Worm (Caenorhabditis elegans): ENCODE data around the gene Y54G2A.44.
A peak's percentile ranks its signal among the peaks of the same experiment; 100 is the strongest.
"Not testable (repeated sequence)": the region's sequence is repeated elsewhere in the genome, so short reads cannot be mapped to it uniquely, and the experiment has no call there.

Y54G2A.44 gene

ce11 chrIV:2775992-2776630, 25.5 kb upstream of the Y54G2A.44 start (continued):
- no peak for TF ChIP-seq snpc-1.1 (tag; optimal IDR thresholded peaks at IDR 0.05; ENCODE audit: insufficient read depth)
- no peak for TF ChIP-seq ceh-58 (GFP tag; IDR thresholded peaks at IDR 0.05)
- no peak for TF ChIP-seq ztf-25 (GFP tag; IDR thresholded peaks at IDR 0.05)

DNA sequence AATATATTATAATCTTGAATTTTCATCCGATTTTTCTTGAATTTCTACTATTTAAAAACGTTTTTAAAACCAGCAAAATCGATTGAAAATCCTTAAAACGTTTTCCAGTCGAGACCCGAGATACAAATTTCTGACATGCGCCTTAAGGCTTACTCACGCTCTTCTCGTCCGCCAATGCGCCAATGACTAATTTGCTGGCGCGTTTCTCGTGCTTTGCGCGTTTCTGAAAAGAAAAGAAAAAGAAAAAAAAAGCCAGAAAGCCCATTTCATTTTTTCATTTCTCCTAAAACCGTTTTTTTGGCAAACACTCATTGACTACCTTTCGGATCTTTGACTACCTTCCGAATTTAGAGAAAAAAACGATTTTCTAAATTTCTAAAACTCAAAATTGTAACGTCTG, 24.9 kb upstream of the Y54G2A.44 start:
- TF ChIP-seq hsf-1 (GFP tag; IDR thresholded peaks at IDR 0.05) (no peak), xnd-1 (tag; optimal IDR thresholded peaks at IDR 0.05) (peak; percentile 6), ztf-18 (tag; optimal IDR thresholded peaks at IDR 0.05) (peak; percentile 84), Y95B8A.8 (GFP tag; IDR thresholded peaks at IDR 0.05) (0 out of 2 replicates have a peak, but pooled peaks have one; percentile 27), hrde-1 (tag; optimal IDR thresholded peaks at IDR 0.05; ENCODE audit: borderline replicate concordance) (peak; percentile 6)

DNA sequence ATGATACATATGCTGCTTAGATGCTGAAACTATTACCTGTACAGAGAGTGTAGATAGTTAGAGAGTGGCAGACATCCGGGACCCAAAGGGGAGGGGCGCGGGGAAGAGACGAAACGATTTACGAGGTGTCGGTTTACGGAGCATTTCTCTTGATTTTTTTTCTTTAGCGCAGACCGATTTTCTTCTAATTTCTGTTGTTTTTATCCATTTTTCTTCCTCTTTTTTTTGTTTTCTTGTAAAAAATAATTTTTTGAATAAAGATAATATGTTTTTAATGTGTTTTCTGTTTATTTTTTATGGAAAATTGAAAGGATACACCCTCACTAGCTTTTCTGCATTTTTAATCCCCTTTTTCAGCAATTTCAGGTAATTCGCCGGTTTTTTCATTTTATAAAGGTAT, 23.8 kb upstream of the Y54G2A.44 start, which contains the start of gene Y54G2A.72:
Gene Y54G2A.72, plus strand, starts transcription at position 301 of the 400 bp plus-strand sequence.
- not testable (repeated sequence) for TF ChIP-seq sptf-2 (GFP tag; optimal IDR thresholded peaks at IDR 0.05); Y95B8A.8 (GFP tag; IDR thresholded peaks at IDR 0.05); lin-35 (GFP tag; optimal IDR thresholded peaks at IDR 0.05)

DNA sequence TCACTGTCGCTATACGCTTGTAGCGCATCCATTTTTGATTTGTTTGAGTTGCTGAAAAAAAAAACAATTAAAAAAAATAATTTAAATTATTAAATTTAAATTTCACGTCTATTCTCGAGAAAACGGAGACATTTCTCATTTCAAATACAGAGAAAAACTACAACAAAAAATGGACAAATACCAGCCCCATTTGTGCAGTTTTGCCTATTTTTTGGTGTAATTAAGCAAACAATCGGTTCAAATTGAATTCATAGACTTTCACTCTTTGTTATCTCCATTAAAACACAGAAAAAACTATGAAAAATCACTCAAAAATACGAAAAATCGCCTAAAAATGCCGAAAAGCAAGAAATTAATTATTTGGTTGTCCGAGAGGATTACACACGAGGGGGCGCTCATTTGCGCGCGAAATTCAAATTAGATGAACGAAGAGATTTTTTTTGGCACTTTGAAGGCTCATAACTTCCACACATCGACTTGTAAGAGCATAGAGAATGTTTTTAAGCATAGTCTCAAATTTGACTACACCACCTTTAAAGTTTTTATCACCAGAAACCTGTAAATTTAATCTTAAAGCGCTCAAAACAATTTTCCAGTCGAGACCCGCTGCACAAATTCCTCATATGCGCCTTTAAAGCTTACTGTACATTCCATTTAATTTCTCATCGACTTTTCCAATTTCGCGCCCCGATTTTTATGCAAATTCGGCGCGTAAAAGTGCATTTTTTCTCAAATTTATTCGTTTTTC, 18.7 kb upstream of the Y54G2A.44 start, which contains the start of gene Y54G2A.12:
Gene Y54G2A.12, minus strand, starts transcription at position 51 of the 748 bp plus-strand sequence.
- no peak for TF ChIP-seq ceh-27 (GFP tag; optimal IDR thresholded peaks at IDR 0.05)
- peak; percentile 97 for TF ChIP-seq xnd-1 (tag; optimal IDR thresholded peaks at IDR 0.05)
- TF ChIP-seq somi-1 (GFP tag; optimal IDR thresholded peaks at IDR 0.05), result no peak
- TF ChIP-seq F57A8.1 (GFP tag; optimal IDR thresholded peaks at IDR 0.05), result no peak
- no peak for TF ChIP-seq ceh-79 (tag; optimal IDR thresholded peaks at IDR 0.05)
- TF ChIP-seq tbx-9 (tag; optimal IDR thresholded peaks at IDR 0.05; ENCODE audit: borderline replicate concordance), result no peak
- 0 out of 2 replicates have a peak, but pooled peaks have one; percentile 27 for TF ChIP-seq pbrm-1 (GFP tag; IDR thresholded peaks at IDR 0.05)
- peak; percentile 32; the same call in 1 of the 2 replicates for TF ChIP-seq rcor-1 (GFP tag; IDR thresholded peaks at IDR 0.05)
- TF ChIP-seq snpc-3.4 (tag; optimal IDR thresholded peaks at IDR 0.05), result peak; percentile 53
- TF ChIP-seq snpc-1.3 (tag; optimal IDR thresholded peaks at IDR 0.05; ENCODE audit: insufficient read depth), result no peak
- peak; percentile 83 for TF ChIP-seq dox-1 (GFP tag; IDR thresholded peaks at IDR 0.05)
- TF ChIP-seq F57C9.4 (tag; optimal IDR thresholded peaks at IDR 0.05), result no peak
- TF ChIP-seq ceh-91 (GFP tag; IDR thresholded peaks at IDR 0.05), result peak; percentile 88
- no peak for TF ChIP-seq bed-1 (GFP tag; IDR thresholded peaks at IDR 0.05)
- no peak for TF ChIP-seq F37B4.10 (GFP tag; IDR thresholded peaks at IDR 0.05)
- TF ChIP-seq let-607 (tag; optimal IDR thresholded peaks at IDR 0.05), result no peak
- TF ChIP-seq F23B12.7 (tag; optimal IDR thresholded peaks at IDR 0.05; ENCODE audit: insufficient read depth), result no peak
- TF ChIP-seq mel-28 (tag; optimal IDR thresholded peaks at IDR 0.05; ENCODE audit: borderline replicate concordance), result no peak
- no peak for TF ChIP-seq ceh-58 (GFP tag; IDR thresholded peaks at IDR 0.05)
- no peak for TF ChIP-seq mes-4 (tag; optimal IDR thresholded peaks at IDR 0.05)
- TF ChIP-seq T26A5.8 (tag; optimal IDR thresholded peaks at IDR 0.05), result no peak
- no peak for TF ChIP-seq K12H6.12 (tag; optimal IDR thresholded peaks at IDR 0.05)
- no peak for TF ChIP-seq nhr-80 (tag; optimal IDR thresholded peaks at IDR 0.05)
- no peak for TF ChIP-seq ztf-3 (GFP tag; optimal IDR thresholded peaks at IDR 0.05)
- 0 out of 2 replicates have a peak, but pooled peaks have one; percentile 66 for TF ChIP-seq ztf-28 (GFP tag; IDR thresholded peaks at IDR 0.05)
- TF ChIP-seq lin-35 (GFP tag; optimal IDR thresholded peaks at IDR 0.05), result peak in 1 of 3 experiments; percentile 17
- TF ChIP-seq snpc-4 (GFP tag; optimal IDR thresholded peaks at IDR 0.05), result no peak
- peak in 1 of 4 experiments; percentile 11 for TF ChIP-seq snpc-4 (tag; optimal IDR thresholded peaks at IDR 0.05)
- TF ChIP-seq zim-3 (tag; optimal IDR thresholded peaks at IDR 0.05), result no peak
- TF ChIP-seq F33H1.4 (GFP tag; IDR thresholded peaks at IDR 0.05), result peak; percentile 93
- no peak for TF ChIP-seq chd-7 (tag; optimal IDR thresholded peaks at IDR 0.05)
- no peak for TF ChIP-seq egl-44 (GFP tag; IDR thresholded peaks at IDR 0.05)

Data from whole organism, young adult.